Fruit fly (Drosophila melanogaster): ENCODE data around the gene CG34456.

Gene CG34456

DNA sequence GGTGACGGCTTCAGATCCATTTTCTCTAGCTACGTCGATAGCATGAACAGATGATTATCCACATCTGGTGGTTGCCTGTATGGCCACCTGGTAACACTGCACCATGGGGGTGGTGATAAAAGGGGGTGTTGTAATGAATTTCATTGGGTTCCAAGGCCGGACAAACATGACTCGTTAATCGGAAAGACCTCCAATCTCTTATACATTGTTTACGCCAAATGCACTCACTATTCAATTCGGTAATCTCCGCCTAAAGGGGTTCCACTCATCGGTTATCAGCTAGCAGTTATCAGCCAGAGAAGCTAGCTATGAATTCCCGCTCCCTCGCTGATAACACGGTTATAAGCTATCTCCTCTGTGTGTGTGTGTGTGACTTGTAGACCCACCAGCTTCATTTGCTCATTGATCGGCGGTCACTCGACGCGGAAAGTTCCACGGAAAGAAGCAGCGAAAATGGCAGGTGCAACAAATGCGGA, 1.7 kb upstream of the CG34456 start, which contains the start of gene Pdxk (continued):
- TF ChIP-seq crp (GFP tag; optimal IDR thresholded peaks at IDR 0.05), result peak in 1 of 2 experiments; percentile 80
- TF ChIP-seq ato (GFP tag; IDR thresholded peaks at IDR 0.05; ENCODE audit: partially characterized antibody), result no peak
- TF ChIP-seq D19B (GFP tag; optimal IDR thresholded peaks at IDR 0.05), result no peak
- no peak for TF ChIP-seq Ssrp (tag; optimal IDR thresholded peaks at IDR 0.05)
- no peak for TF ChIP-seq Eip74EF (GFP tag; optimal IDR thresholded peaks at IDR 0.05)
- no peak for TF ChIP-seq CG18011 (GFP tag; optimal IDR thresholded peaks at IDR 0.05)
- no peak for TF ChIP-seq bab2 (GFP tag; optimal IDR thresholded peaks at IDR 0.05)
- TF ChIP-seq jumu (GFP tag; optimal IDR thresholded peaks at IDR 0.05), result no peak
- no peak for TF ChIP-seq dpn (GFP tag; optimal IDR thresholded peaks at IDR 0.05)
- peak; percentile 69; the same call in 1 of the 2 replicates for TF ChIP-seq onecut (GFP tag; IDR thresholded peaks at IDR 0.05)
- no peak for TF ChIP-seq HLH54F (GFP tag; optimal IDR thresholded peaks at IDR 0.05)
- TF ChIP-seq CG6683 (GFP tag; optimal IDR thresholded peaks at IDR 0.05), result no peak
- no peak for TF ChIP-seq knrl (GFP tag; IDR thresholded peaks at IDR 0.05; ENCODE audit: partially characterized antibody)
- TF ChIP-seq Fer1 (GFP tag; optimal IDR thresholded peaks at IDR 0.05), result peak; percentile 31
- TF ChIP-seq Stat92E (GFP tag; optimal IDR thresholded peaks at IDR 0.05), result no peak
- TF ChIP-seq PHDP (tag; optimal IDR thresholded peaks at IDR 0.05), result peak; percentile 16
- no peak for TF ChIP-seq gsb (GFP tag; IDR thresholded peaks at IDR 0.05)
- peak; percentile 31 for TF ChIP-seq CG12391 (tag; optimal IDR thresholded peaks at IDR 0.05)
- no peak for TF ChIP-seq CG31388 (GFP tag; optimal IDR thresholded peaks at IDR 0.05)
- peak; percentile 25 for TF ChIP-seq CG14710 (tag; optimal IDR thresholded peaks at IDR 0.05)
- TF ChIP-seq CG12236 (GFP tag; optimal IDR thresholded peaks at IDR 0.05), result no peak
- no peak for TF ChIP-seq Oaz (GFP tag; IDR thresholded peaks at IDR 0.05)
- peak in 1 of 2 experiments; percentile 65 for TF ChIP-seq Hr78 (GFP tag; optimal IDR thresholded peaks at IDR 0.05)
- no peak for TF ChIP-seq Lim3 (GFP tag; IDR thresholded peaks at IDR 0.05)
- no peak for TF ChIP-seq CG3726 (GFP tag; IDR thresholded peaks at IDR 0.05)
- no peak for TF ChIP-seq nmo (GFP tag; optimal IDR thresholded peaks at IDR 0.05)
- TF ChIP-seq Aef1 (GFP tag; IDR thresholded peaks at IDR 0.05), result no peak
- TF ChIP-seq hkb (optimal IDR thresholded peaks at IDR 0.05), result no peak
- TF ChIP-seq hkb (GFP tag; IDR thresholded peaks at IDR 0.05), result peak; percentile 37
- TF ChIP-seq rib (GFP tag; IDR thresholded peaks at IDR 0.05), result no peak
- TF ChIP-seq CG11398 (GFP tag; optimal IDR thresholded peaks at IDR 0.05), result no peak
- TF ChIP-seq sima (GFP tag; optimal IDR thresholded peaks at IDR 0.05), result no peak
- peak; percentile 40 for TF ChIP-seq twi (tag; optimal IDR thresholded peaks at IDR 0.05)
- TF ChIP-seq eve (GFP tag; optimal IDR thresholded peaks at IDR 0.05), result no peak
- no peak for TF ChIP-seq Elba2 (GFP tag; optimal IDR thresholded peaks at IDR 0.05)
- no peak for TF ChIP-seq lov (optimal IDR thresholded peaks at IDR 0.05)
- TF ChIP-seq lov (GFP tag; IDR thresholded peaks at IDR 0.05), result no peak
- peak; percentile 47 for TF ChIP-seq CG12659 (GFP tag; optimal IDR thresholded peaks at IDR 0.05)
- TF ChIP-seq sr (GFP tag; IDR thresholded peaks at IDR 0.05), result no peak
- TF ChIP-seq seq (GFP tag; IDR thresholded peaks at IDR 0.05), result no peak
- TF ChIP-seq Usf (GFP tag; optimal IDR thresholded peaks at IDR 0.05), result no peak
- peak; percentile 22 for TF ChIP-seq CG12071 (GFP tag; optimal IDR thresholded peaks at IDR 0.05)
- TF ChIP-seq CG3838 (GFP tag; optimal IDR thresholded peaks at IDR 0.05), result no peak
- no peak for TF ChIP-seq pum (GFP tag; optimal IDR thresholded peaks at IDR 0.05)
- no peak for TF ChIP-seq CG13775 (GFP tag; optimal IDR thresholded peaks at IDR 0.05)
- TF ChIP-seq dati (GFP tag; IDR thresholded peaks at IDR 0.05), result no peak
- peak; percentile 52 for TF ChIP-seq CG7987 (GFP tag; optimal IDR thresholded peaks at IDR 0.05)
- TF ChIP-seq CG1024 (GFP tag; IDR thresholded peaks at IDR 0.05), result no peak
- TF ChIP-seq cad (GFP tag; optimal IDR thresholded peaks at IDR 0.05), result no peak
- TF ChIP-seq Doc3 (GFP tag; IDR thresholded peaks at IDR 0.05; ENCODE audit: partially characterized antibody), result no peak
- TF ChIP-seq Side (GFP tag; optimal IDR thresholded peaks at IDR 0.05), result no peak

All from whole organism, embryonic.